Worm (Caenorhabditis elegans) whole organism, L2 larva: ENCODE results near the gene C11H1.9.

Source experiments
- C34F6.9 ChIP-seq: fragments of 150-350 bp; optimal IDR thresholded peaks from 2 replicates; lab custom pipeline; 2014; ENCODE audit warnings: missing biosample characterization, missing genetic modification characterization
- R02D3.7 ChIP-seq: fragments of 150-350 bp; optimal IDR thresholded peaks from 2 replicates; lab custom pipeline; 2014; ENCODE audit warnings: missing biosample characterization, missing genetic modification characterization
- ceh-16 ChIP-seq: fragments of 150-350 bp; optimal IDR thresholded peaks from 2 replicates; lab custom pipeline; 2014; ENCODE audit warnings: missing biosample characterization, missing genetic modification characterization
- gmeb-1 ChIP-seq: fragments of 150-350 bp; optimal IDR thresholded peaks from 2 replicates; lab custom pipeline; 2014; ENCODE audit warnings: missing biosample characterization, missing genetic modification characterization
- lsy-2 ChIP-seq, 2 experiments: fragments of 150-350 bp in 1 of 2; sonication (generic microtip) in 1 of 2; optimal IDR thresholded peaks; 2 replicates each; lab custom pipeline; 2014 to 2017; ENCODE audit warnings: missing biosample characterization in 2 of 2, missing genetic modification characterization in 2 of 2
- mdl-1 ChIP-seq, 2 experiments: fragments of 150-350 bp in 1 of 2; sonication (generic microtip) in 1 of 2; optimal IDR thresholded peaks; 2 replicates each; lab custom pipeline; 2017; ENCODE audit warnings: missing biosample characterization in 2 of 2, missing genetic modification characterization in 2 of 2
- nhr-11 ChIP-seq: fragments of 150-350 bp; optimal IDR thresholded peaks from 2 replicates; lab custom pipeline; 2014; ENCODE audit warnings: missing biosample characterization, missing genetic modification characterization
- peb-1 ChIP-seq: fragments of 150-350 bp; optimal IDR thresholded peaks from 2 replicates; lab custom pipeline; 2014; ENCODE audit warnings: missing biosample characterization, missing genetic modification characterization
- sem-4 ChIP-seq: fragments of 150-350 bp; optimal IDR thresholded peaks from 2 replicates; lab custom pipeline; 2014; ENCODE audit warnings: missing biosample characterization, missing genetic modification reagents, missing genetic modification characterization
- ztf-4 ChIP-seq: fragments of 150-350 bp; optimal IDR thresholded peaks from 2 replicates; lab custom pipeline; 2014; ENCODE audit warnings: missing biosample characterization, missing genetic modification characterization

The C11H1.9 gene

DNA sequence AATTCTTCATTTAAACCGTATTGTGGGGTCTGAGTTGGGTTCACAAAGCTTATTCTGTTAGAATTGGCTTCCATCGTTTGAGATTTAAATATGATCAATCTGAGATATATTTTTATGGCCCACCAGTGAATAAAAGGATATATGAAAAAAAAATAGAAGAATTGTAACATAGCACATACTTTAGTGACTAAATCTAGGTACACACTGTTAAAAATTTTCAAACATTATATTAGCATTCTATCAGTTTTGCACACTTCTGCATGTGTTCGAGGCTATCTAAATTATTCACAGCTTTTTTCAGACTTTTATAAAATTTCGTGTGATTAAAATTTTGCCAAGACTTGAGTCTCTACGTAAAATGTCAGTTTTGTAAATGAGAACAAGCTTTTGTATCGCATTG is 38.7 kb downstream of the C11H1.9 start, which contains the start of gene E02H4.2:
E02H4.2 (minus strand) TSS at position 101 of the 400 bp plus-strand sequence.
- TF ChIP-seq mdl-1 (tag; optimal IDR thresholded peaks at IDR 0.05; lab: Kevin White, UChicago): no peak
- TF ChIP-seq peb-1 (tag; lab: Kevin White, UChicago): no peak
- TF ChIP-seq ztf-4 (tag; lab: Kevin White, UChicago): no peak
- no peak for TF ChIP-seq C34F6.9 (tag; lab: Kevin White, UChicago)
- TF ChIP-seq ceh-16: no peak
- no peak for TF ChIP-seq gmeb-1 (tag; lab: Kevin White, UChicago)
- no peak for TF ChIP-seq R02D3.7
- TF ChIP-seq sem-4 (tag; lab: Kevin White, UChicago): no peak
- no peak for TF ChIP-seq nhr-11 (tag; lab: Kevin White, UChicago)
- TF ChIP-seq lsy-2 (tag; optimal IDR thresholded peaks at IDR 0.05; lab: Kevin White, UChicago): no peak
